Fruit fly (Drosophila melanogaster) ovary, adult (tissue): Measurements from ENCODE around the gene Pex19.

Source experiments
- CG17801 ChIP-seq: fragments of 200-800 bp; optimal IDR thresholded peaks from 2 replicates; lab custom pipeline; 2019; ENCODE audit warnings: missing biosample characterization, mild to moderate bottlenecking, missing genetic modification characterization, moderate library complexity; ENCODE audit not compliant: partially characterized antibody

The Pex19 gene

DNA sequence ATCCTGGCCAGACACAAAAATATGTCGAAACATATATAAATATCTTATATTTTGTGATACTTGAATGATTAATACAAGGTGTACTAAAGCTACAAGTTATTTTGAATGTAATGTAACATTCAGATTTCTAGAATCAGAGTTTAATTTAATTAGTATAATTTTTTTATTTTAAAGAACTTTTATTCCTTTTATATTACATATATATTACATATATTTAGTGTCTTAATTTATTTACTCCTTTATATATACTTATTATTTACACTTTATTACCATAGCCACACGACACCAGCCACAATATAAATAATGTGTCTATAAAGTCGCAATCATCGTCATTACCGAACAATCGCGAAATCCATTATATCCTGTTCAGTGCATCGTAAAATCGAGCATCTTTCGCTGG, at the start of gene Pex19:
Gene Pex19 (plus strand): TSS at position 301 of the 400 bp plus-strand sequence.
- TF ChIP-seq CG17801: no peak

DNA sequence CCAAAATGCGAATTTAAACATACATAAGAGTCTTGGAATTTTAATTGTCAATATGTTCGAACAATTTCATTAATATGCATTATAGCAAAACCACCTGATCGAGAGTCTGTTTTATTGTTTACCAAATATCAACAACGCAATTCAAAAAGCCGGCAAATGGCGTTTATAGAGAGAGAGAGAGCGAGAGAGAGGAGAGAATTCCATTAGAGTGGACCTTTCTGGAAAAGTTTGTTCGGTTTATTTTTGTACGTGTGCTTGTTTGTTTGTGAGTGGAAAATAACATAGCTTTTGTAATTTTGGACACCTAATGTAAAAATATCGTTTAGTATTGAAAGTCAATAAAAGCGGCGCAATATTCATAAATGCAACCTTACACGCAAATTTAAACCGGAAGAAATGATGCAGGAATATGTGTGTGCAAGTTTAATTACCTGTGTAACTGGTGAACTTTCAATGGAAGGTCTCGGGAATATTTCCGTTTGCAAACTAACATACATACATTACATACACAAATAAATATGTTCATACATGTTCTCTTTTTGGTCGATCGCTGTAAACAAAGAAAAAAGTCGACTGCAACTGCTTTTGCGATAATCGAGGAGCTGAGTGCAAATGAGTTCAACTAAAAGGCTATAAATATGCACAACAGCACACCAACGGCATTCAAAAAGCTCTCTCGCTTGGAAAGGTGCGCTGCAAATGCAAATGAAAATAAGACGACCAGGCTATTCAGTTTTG, 46.8 kb upstream of the Pex19 start, which contains the start of gene CG6785:
Gene CG6785 (minus strand): TSS at position 588 of the 738 bp plus-strand sequence.
- peak; percentile 88 for TF ChIP-seq CG17801

DNA sequence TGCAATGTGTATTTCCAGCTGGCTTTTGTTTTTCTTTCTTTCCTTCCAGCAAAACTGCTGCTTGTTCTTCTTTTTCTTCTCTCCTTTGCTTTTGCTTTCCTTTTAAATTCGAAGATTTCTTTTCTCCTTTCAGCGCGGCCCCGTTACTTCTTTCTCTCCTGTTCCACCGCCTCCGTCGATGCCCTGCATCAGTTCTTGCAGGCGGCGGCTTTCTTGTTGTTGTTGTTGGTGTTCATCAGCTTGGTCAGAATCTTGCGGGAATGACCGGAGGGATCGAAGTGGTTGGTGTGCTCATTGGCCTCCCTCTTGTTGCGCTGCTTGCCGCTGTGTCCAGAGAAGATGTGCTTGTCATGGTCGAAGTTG, 46.1 kb upstream of the Pex19 start:
- no peak for TF ChIP-seq CG17801

DNA sequence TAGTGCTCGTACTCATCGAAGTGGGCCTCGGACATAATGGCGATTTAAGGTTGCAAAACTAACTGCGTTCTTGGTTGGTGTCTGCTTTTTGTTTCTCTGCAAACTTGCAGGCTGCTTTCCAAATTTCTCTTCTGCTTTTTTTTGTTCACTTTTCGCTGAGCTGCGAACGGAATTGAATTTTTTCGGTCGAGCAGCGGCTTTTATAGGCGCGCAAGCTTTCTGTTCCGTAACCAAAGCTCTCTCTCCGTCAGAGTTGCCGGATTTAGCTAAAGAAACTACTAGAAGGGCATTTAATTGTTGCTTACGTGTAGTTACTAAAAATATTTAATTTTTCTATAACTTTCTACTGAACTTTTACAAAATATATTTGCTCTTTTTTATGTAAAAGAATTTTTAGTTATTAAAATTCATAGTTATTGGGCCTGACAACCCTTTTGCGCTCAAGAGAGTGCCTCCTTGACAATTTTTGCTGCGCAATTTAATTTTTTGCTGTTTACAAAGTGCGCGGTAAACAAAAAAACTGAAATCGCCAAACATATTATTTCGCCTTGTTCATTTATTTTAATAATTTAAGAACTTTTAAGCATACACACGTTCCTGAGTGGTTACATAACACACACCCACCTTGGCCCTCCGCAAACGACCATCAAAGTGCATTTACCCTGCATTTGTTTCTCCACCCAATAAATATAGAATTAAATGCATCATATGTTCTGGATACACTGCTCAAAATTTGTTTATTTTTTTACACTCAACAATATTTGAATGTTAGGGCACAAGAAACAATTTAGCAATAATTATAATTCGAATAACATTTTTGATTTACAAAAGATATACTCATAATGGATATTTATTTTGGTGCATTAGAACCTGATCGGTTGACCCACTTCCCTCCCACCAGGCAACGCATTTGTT, 45.4 kb upstream of the Pex19 start, which contains the start of gene CG6770:
Gene CG6770 (minus strand): TSS at position 178 of the 915 bp plus-strand sequence.
- peak; percentile 91 for TF ChIP-seq CG17801

DNA sequence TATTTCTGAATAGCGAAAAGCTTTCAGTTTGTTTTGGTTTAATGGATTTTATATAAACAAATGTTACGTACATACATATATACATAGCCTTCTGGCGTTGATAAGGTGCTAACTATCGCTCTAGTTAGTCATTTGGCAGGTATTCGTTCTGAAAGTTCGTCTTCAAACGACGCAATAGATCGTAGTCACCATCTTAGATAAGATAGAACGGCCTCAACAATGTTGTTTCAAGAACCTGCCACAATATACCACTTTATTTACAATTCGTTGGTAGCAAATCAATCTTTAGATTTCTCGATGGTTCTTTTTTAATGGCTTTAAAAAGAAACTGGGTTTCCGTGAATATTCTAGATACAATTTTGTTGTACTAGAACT, 44.8 kb upstream of the Pex19 start:
- no peak for TF ChIP-seq CG17801

DNA sequence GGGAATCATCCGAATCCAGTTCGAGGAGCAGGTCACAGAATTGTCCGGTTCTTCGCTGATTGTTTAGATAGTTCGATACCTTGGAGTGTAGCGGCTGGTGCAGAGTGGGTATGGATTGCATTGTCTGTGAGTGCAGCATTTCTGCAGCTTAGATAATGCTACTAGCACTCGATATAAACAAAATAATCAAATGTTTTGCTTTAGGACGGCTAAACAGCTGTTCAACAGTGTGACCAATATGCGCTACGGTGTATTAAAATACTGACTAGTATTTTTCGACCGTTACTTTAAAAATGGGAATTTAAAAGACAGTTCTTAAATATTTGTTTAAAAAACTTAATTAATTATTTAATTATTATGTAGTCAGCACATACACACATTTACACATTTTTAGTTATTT, 42.9 kb upstream of the Pex19 start, which contains the start of gene Plzf:
Gene Plzf (minus strand): TSS at position 196 of the 400 bp plus-strand sequence.
- no peak for TF ChIP-seq CG17801

DNA sequence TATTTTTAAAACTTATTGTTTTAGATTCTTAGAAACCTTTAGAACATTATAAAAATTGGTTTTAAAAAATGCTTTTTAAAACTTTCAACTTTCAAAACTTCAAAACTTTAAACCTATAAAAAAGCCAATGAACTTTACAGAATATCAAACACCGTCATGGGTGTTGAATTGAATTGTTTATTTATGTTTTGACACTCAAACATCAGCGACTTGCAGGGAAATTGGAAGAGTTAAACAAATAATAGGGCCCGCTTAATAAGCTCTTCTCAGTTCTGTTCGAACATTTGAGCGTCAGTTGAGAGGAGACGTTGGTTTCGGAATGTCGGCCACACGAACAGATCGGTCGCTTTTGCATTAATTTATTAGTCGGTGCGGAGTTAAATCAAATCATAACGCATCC, 42.5 kb upstream of the Pex19 start, which contains the start of gene PLCXD:
Gene PLCXD (plus strand): TSS at position 286 of the 400 bp plus-strand sequence.
- no peak for TF ChIP-seq CG17801

DNA sequence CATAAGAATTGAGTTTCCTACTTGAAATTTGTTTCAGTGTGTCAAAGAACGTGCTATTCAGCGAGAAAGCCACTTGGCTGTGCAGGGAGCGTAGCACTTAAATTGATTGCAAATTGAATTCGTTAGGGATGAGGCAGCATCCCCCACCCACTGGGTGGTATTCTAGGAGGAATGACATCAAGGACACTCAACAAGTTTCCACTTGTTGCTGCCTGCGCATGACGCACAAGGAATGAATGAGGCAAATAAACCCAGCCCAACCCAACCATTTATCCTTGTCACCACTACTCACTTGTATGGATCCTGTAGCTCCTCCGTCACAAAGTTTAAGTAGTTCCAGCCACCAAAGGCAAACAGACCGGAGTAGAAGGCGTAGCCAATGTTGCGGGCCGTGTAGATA, 38.3 kb upstream of the Pex19 start:
- no peak for TF ChIP-seq CG17801

DNA sequence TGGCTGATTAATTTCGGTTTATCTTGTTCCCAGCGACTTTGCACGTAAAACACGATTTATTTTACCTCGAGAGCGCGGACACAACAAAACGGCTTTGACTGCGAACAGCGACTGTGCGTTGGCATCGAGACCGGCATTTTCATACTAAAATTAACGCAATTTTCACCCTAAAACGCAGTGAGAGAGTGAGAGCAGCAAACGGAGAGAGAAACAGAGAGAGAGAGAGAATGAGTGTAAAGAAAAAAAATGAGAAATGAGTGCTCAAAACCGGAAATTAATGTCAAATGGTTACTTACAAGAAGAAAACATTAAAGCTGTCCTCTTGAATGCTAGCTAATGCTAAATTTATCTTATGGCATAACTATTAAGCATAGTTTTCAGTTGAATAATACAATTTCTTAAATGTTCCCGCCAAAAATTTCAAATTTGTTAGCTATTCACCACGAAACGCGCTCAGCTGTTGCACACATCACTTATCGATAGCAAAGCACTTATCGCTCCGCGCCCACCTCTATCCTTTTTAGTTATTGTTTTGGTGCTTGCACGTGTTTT, 35.7 kb upstream of the Pex19 start, which contains the start of the genes JhI-21, RpL7-like and CG34164:
Gene JhI-21 (minus strand): TSS at position 206 of the 552 bp plus-strand sequence.
Gene RpL7-like (plus strand): TSS at position 490 of the 552 bp plus-strand sequence.
Gene CG34164 (plus strand): TSS at position 512 of the 552 bp plus-strand sequence.
- peak; percentile 31 for TF ChIP-seq CG17801

DNA sequence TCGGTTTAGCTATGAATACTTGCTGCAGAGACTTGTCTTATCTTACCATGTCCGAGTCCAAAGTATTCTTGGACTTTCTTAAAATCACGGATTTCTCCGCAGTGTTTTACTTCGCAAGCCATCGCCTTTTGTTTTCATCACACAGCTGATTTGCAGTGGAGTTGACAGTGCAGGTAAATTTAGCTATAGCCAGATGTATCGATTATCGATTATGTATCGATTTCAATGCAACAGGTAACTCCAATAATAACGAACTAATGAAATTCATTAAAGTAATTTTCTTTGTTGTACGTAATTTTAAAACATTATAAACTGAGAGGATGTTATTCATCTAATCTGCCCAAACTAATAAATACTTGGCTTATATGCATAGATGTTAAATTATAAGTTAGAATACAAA, 28.6 kb upstream of the Pex19 start, which contains the start of gene Rab3-GAP:
Gene Rab3-GAP (minus strand): TSS at position 150 of the 400 bp plus-strand sequence.
- peak; percentile 19 for TF ChIP-seq CG17801

DNA sequence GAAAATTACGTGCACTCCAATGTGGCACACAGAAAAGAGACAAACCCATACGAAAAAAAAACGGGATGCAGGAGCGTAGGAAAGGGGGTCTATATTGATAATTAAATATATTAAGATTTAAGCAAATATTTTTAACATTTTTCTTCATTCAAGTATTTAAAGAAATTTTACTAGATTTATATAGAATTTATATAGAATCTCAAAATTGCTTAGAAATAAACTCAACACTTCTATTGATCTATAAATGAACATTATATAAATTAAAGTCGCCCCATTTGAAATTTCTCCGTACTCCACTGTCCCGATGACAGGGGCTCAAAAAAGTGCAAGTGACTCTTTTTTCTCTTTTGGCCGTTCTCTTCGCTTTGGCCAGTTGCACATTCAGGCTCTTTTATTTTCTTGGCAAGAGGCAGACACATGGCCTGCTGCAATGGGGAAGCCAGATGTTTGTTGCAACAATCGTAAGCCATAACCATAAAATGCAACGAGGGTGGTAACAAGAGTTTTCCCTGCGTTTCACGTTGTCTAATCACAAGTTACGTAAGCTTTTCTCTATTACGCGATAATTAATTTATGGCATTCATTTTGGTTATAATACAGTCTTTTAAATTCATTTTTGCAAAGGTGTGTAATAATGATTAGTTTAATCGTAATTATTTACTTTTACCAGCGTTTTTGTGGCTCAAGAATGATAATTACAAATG, 25.8 kb upstream of the Pex19 start:
- TF ChIP-seq CG17801: no peak

DNA sequence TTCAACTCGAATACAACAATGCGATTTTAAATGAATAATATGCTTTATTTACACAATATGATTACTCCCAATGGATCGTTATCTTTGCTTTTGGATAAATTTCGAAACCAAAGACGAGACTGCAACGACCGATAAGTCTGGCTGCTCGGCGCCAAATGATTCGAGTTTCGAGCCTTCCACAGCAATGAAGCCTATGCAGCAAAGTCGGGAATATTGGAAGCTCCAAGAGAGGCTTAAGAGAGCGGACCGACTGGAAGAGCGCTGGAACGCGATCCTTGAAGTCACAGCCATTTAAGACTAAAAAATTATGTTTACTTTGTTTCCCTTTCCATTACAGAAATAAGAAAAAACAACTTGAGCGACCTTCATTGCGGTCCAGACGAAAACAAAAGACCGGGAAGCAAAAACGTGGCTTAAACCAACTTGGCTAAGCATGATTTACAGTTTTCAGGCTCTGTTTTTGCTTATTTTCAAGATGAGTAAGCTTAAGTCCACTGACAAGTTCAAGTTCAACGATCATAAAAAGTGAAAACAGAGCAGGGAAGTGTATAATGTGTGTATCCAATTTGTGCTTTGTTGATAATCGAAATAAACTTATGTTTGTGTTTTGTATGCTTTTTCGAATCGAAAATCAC, 24.9 kb upstream of the Pex19 start, which contains the start of gene firl:
Gene firl (minus strand): TSS at position 159 of the 635 bp plus-strand sequence.
- no peak for TF ChIP-seq CG17801

DNA sequence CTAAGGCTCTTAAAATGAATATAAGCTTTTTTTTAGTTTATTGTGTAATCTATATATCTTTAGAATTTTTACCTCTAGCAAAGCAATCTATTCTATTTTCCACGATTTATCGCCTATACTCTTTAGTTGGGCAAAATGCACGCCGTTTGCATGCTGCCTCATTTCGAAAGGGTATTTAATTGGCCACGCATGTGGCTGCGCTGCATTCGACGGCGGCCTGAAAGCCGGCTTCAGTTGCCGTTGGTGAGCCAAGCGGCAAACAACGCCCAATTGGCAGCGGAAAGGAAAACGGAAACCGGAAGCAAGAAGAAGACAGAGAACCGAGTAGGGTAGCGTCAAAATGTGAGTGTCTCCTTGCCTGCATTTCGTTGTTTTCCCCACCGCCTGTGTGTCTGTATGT, 15.8 kb upstream of the Pex19 start, which contains the start of gene CG14947:
Gene CG14947 (plus strand): TSS at position 251 of the 400 bp plus-strand sequence.
- TF ChIP-seq CG17801: no peak

DNA sequence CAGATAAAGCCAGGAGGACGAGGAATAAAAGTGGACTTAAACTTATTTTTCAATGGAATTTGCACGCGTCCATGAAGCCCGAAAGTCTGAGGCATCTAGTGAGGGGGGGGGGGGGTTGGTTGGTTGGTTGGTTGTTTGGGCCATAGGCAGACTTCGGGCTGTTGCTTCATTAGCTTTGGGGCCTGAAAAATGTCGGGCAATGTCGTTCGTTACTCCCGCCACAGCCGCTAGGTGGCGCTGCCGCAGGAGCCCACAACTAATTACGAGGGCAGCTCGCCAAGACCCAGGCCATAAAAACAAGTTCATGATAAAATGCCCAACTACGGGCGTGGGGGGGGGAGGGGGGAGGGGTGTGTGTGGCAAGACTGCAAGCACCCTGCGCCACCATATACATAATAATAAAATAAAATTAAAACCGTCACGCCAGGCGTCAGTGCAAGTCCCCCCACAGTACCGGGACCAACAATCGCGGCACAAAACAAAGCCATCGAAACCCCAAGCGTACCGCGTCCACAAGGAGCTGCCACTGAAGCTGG, 13.4 kb upstream of the Pex19 start:
- TF ChIP-seq CG17801: no peak

DNA sequence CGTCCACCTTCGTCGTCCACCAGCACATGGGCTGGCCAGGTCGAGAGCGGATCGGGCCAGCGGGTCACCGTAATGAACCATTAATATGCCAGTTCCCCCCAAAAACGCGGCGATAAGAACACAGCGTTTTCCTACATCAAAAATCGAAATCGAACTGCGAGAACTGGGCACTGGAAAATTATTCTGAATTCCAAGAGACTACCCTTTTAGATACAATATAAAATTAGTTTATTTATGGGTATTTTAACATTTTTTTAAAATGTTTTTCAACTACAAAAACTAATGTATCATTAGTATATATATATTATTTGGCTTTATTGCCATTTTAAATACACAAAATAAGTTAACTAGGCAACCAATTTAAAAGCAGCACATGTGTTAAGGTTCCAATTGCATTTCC, 12.9 kb upstream of the Pex19 start:
- no peak for TF ChIP-seq CG17801
